Worm (Caenorhabditis elegans) whole organism, L4/young adult: ENCODE data around the gene riok-3.

Source experiments
- W03F9.2 ChIP-seq: fragments of 150-350 bp; optimal IDR thresholded peaks from 2 replicates; lab custom pipeline; 2014; ENCODE audit warnings: missing biosample characterization, missing genetic modification characterization
- dao-5 ChIP-seq: sonication (generic microtip); optimal IDR thresholded peaks from 2 replicates; lab custom pipeline; 2016; ENCODE audit warnings: missing genotype, missing genetic modification characterization, moderate library complexity, missing compliant biosample characterization
- him-1 ChIP-seq: sonication (generic microtip); optimal IDR thresholded peaks from 2 replicates; lab custom pipeline; 2016; ENCODE audit warnings: missing genotype, missing genetic modification reagents, missing genetic modification characterization, missing compliant biosample characterization

Gene riok-3

DNA sequence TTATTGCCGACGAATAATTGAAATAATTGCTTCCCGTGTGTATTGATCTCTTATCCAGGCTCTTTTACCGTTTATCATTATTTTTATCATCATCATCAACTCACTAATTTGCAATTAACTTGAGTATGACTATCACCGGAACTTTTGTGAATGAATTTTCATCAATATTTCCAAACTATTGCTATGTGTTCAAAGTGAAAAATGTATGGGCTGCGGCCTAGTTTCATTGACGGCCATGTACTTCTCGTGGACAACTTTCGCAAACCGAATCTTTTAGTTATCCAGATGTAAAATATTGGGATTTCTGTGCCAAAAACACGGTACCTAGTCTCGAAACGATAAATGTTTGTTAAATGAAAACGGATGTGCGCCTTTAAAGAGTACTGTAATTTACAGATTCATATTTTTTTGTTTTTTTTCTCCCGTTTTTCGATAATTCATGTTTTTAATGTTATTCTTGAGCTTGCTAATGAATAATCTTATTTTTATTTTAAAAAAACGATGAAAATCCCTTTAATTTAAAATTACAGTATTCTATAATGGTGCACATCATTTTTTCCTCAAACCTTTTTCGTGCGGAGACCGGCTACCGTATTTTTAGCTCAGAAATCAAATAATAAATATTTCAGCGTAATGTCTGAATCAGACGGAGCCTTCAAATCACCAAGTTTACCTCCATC, 6.2 kb downstream of the riok-3 start, which contains the start of gene ZK632.2:
TSS of gene ZK632.2 (plus strand) at position 630 of the 680 bp plus-strand sequence.
- no peak for TF ChIP-seq W03F9.2 (tag; lab: Kevin White, UChicago)

DNA sequence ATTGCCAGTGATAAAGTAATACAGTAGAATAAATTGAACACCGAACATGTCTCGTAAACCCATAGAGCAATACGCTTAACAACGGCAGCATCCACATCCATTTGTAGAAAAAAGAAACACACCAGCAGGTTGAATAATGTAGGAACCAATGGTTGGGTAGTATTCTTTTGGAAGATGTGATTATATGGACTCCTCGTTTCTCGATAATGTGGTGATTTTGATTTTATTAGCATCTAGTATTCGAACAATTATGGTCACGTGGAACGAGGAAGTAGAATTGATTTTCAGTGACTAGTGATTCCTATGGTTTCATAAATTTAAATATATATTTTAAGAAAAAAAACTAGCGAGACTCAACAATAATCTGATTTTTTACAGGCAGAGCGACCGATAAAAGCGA, 8.4 kb downstream of the riok-3 start, which contains the start of gene srxa-10:
TSS of gene srxa-10 (minus strand) at position 101 of the 400 bp plus-strand sequence.
- TF ChIP-seq W03F9.2 (tag; lab: Kevin White, UChicago) (no peak), dao-5 (tag; lab: Kevin White, UChicago) (no peak), him-1 (tag; lab: Kevin White, UChicago) (no peak)

DNA sequence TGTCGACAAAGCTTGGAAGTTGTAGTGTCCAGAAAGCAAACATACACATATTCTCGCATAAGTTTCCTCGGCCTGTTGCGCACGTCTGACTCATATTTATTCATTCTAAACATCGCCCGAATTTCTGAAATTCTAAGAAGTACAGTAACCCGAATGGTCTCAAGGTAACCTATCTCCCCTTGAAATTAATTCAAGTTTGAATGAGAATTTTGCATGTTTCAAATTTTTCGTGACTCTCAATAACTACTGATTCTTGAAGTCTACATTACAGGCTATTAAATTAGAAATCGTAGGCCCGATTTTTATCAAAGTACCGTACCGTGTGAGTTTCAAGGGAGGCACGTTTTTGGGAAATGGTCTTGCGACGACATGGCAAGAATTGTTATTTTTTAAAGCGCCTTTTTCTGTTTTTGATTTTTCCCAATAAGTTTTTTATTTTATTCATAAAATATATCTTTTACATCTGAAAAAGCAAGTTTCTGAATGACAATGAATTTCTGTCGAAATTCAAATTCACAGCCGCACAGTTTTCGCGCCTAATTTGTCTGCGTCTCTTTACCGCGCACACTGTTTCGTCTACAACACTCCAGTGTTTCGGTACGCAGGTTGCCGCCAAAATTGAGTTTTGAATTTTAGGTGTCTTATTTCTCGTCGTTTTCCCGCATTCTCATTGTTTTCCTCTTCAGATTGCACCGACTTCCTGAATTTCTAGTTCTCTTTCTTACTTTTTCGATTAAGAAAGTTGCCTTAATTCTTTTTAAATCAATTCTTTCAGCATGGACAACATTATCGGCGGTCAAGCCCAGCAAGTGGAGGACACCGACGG, 11.0 kb downstream of the riok-3 start, which contains the start of the genes R10E11.9 and mcm-6:
TSS of gene R10E11.9 (minus strand) at position 51 of the 826 bp plus-strand sequence.
TSS of gene mcm-6 (plus strand) at position 776 of the 826 bp plus-strand sequence.
- TF ChIP-seq dao-5 (tag; lab: Kevin White, UChicago) (no peak), W03F9.2 (tag; lab: Kevin White, UChicago) (no peak), him-1 (tag; lab: Kevin White, UChicago) (no peak)

DNA sequence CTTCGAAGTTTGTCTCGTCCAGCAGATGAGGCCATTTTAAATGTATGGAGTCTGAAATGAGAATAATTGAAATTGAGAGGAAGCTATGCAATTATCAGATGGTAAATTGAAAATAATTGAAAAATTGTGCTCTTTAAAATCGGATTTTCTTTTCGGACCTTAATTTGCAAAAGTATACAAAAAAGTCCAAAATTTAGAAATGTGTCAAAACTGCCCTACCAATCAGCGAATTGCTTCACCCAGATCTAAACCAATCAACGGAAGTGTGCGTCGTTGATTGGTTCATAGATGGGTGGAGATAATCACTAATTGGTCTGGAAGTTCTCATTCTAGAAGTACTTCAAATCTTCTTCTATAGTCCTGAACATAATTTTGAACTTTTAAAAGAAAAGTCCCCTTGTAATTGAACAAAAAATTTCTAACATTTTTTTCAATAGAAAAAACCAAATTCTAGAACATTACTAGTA, 15.2 kb downstream of the riok-3 start, which contains the start of gene R10E11.5:
TSS of gene R10E11.5 (minus strand) at position 51 of the 467 bp plus-strand sequence.
- TF ChIP-seq W03F9.2 (tag; lab: Kevin White, UChicago) = no peak
- TF ChIP-seq him-1 (tag; lab: Kevin White, UChicago) = no peak
- TF ChIP-seq dao-5 (tag; lab: Kevin White, UChicago) = no peak

DNA sequence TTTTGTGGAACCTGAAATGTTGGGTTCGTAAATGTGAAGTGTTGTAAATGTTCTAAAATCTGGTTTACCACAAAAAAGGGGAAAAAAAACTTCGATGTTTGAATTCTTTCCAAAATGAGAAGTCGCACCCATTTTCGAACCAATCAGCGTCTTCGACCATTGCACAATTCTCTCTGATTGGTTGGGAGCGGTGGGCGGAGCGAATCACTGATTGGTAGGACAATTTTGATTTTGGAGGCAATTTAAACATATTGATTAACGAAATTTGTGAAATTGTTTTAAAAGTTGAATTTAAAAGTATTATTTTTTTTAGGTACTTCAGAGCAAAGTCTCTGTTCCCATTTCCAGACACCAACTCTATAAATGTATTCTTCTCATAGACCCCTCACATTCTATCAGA, 15.7 kb downstream of the riok-3 start:
- no peak for TF ChIP-seq dao-5 (tag; lab: Kevin White, UChicago)
- TF ChIP-seq W03F9.2 (tag; lab: Kevin White, UChicago) = no peak
- no peak for TF ChIP-seq him-1 (tag; lab: Kevin White, UChicago)

DNA sequence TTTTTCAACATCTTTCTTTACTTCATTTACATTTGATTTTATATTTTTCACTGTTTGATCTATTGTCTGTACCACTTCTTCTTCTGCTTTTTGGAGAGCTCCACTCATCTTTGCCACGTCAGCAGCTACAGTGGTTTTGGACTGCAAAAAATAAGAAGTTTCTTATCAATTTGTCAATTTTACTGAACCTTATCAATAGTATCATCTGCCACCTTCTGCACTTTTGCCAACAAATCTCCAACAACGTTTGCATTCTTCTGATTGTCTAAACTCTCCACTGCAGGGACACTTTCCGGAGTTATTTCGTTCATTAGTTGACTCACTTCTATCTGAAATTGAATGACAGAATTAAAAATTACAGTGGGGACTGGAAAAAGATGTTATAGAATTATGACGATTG, 18.0 kb downstream of the riok-3 start:
- TF ChIP-seq him-1 (tag; lab: Kevin White, UChicago) (no peak), dao-5 (tag; lab: Kevin White, UChicago) (no peak), W03F9.2 (tag; lab: Kevin White, UChicago) (no peak)

DNA sequence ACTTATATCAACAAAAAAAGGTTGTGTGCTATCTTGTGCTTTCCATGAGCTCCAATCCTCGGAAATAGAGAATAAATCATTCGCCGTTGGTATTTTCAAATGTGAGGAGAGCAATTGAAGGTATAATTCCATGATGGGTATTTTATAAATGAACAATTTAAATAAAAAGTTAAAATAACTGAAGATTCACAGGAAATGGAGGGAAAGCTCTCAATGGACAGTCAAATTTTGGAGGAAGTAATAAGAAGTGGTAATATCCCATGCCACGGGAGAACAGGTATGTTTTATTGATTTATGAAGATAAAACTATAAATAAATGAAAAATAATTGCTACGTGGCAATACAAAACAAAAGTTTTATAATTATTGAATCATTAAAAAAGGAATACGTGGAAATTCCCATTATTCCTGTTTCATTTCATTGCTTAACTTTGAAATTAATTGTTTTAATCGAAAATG, 21.6 kb downstream of the riok-3 start:
- TF ChIP-seq dao-5 (tag; lab: Kevin White, UChicago) (no peak), him-1 (tag; lab: Kevin White, UChicago) (no peak), W03F9.2 (tag; lab: Kevin White, UChicago) (no peak)

DNA sequence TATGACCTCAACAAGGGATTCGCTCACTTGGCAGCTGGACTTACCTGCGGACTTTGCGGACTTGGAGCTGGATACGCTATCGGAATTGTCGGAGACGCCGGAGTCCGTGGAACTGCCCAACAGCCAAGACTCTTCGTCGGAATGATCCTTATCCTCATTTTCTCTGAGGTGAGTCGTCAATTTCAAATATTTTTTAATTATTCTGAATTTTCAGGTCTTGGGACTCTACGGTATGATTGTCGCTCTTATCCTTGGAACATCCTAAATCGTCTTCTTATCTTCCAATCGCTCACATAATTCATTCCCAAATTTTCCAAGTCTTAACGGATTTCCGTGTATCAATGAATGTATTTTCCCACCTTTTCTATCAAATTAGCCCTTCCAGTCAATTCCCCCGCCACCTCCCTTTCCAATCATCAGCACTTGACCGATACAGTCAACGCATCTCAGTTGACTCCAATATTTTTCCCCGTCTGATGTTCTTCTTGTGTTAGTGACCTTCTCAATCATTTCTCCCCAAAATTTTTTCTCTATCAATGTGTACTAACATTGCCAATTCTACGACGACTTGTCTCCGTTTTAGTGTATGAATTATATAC, 22.2 kb downstream of the riok-3 start, which contains the start of gene R10E11.6:
TSS of gene R10E11.6 (plus strand) at position 524 of the 599 bp plus-strand sequence.
- TF ChIP-seq W03F9.2 (tag; lab: Kevin White, UChicago) (no peak), dao-5 (tag; lab: Kevin White, UChicago) (no peak), him-1 (tag; lab: Kevin White, UChicago) (no peak)

DNA sequence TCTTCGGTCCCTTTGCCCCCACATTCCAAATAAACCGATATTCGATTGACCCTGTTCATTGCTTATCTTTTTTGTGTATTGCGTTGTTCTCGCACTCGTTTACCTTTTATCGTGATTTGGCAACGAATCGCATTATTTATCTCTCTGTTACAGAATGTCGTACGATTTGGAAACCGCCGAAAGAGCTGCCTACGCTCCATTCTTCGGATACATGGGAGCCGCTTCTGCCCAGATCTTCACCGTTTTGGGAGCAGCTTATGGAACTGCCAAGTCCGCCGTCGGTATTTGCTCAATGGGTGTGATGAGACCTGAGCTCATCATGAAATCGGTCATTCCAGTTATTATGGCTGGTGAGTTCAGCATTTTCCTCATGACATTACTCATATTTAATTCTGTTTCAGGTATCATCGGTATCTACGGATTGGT, 22.8 kb downstream of the riok-3 start, which contains the start of gene vha-2:
TSS of gene vha-2 (plus strand) at position 154 of the 426 bp plus-strand sequence.
- TF ChIP-seq dao-5 (tag; lab: Kevin White, UChicago) (no peak), him-1 (tag; lab: Kevin White, UChicago) (no peak), W03F9.2 (tag; lab: Kevin White, UChicago) (no peak)

DNA sequence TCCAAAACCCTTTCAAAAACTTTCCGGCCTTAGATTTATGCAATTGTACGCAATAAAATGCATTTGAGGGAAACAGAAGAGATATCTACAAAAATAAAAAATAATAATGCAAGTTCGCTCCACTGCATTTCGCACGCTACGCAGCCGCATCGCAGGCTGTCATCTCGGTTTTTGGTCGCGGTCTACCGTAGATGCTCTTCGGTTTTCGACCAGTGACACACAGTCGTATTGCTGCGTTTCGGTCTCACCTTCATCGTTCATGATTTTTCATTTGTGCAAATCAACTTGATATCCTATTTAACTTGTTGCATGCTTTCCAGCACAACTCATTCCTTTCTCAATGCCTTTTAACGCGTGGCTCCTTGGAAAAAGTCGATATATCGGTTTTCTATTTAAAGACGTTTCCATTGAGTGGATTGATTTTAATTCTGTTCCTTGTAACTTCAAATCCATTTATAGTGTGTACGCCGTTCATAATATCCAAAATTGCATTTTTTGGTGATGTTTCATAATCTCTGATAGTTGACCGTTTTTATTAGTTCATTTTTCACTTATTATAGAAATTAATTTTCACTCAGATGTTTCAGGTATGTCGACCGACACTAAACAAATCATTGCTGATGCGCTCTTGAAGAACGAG, 24.0 kb downstream of the riok-3 start, which contains the start of gene vha-1:
TSS of gene vha-1 (plus strand) at position 590 of the 640 bp plus-strand sequence.
- TF ChIP-seq dao-5 (tag; lab: Kevin White, UChicago) (no peak), him-1 (tag; lab: Kevin White, UChicago) (peak; percentile 63), W03F9.2 (tag; lab: Kevin White, UChicago) (peak; percentile 87)

DNA sequence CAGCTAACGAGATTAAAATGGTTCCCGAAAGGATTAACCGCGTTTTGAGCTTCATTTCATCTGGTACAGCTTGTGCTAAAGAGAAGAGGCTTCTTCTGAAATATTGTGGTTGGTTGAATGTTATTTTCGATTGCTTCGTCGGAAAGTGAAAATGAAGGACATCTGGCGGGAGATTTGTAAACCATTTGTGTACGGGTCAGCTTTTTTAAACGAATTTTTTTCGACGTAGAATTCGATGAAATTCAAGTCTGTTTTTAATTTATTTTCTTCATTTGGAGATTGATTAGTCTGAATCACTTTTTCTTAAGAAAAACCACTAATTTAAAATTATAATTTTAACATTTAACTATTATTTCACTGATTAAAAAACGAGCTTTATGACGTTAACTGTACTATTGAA, 24.6 kb downstream of the riok-3 start, which contains the start of gene sqv-3:
TSS of gene sqv-3 (minus strand) at position 101 of the 400 bp plus-strand sequence.
- TF ChIP-seq him-1 (tag; lab: Kevin White, UChicago) (no peak), W03F9.2 (tag; lab: Kevin White, UChicago) (no peak)

DNA sequence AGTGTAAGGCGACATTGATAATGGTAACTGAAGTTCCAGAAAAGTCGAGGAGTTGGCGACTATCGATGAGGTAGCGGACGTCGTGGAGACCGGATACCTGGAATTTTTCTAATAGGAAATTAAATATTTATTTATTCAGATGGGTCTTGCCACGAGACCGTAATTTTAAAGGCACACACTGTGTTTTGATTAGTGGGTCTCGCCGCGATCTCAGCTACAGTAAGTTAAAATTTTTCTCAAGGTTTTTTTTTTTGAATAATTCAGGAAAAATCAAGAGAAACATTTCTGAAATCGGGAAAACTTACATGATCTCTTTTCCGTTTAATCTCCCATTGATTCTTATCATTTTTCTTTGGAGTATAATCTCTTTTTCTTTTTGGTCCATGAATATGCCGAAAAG, 25.7 kb downstream of the riok-3 start:
- TF ChIP-seq dao-5 (tag; lab: Kevin White, UChicago) = no peak
- no peak for TF ChIP-seq W03F9.2 (tag; lab: Kevin White, UChicago)
- no peak for TF ChIP-seq him-1 (tag; lab: Kevin White, UChicago)
